Worm (Caenorhabditis elegans): ENCODE results near the gene ced-8.

The ced-8 gene

DNA sequence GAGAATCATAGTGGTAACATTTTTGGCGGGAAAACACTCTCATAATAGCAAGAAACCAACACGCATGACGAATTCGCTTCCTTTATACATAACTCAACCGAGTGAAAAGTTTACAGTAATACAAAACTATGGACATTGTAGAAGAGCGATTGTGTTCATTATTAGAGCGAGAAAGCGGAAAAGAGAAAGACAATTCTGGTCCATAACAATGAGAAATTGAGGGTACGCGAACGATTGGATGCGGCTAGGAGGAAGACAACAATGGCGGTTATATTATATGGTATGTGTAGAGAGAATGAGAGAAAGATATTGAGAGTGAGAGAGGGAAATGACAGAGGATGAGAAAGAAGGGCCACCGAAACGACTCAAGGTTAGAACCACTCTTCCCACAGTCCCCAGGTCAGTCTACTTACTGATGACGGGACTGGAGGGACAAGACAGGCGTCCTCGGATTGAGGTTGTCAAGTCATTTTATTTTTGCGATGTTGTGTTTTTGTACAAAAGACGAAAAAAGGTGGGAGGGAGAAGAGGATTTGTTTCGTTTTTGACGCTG, 9.5 kb upstream of the ced-8 start:
- TF ChIP-seq ceh-82 (tag; optimal IDR thresholded peaks at IDR 0.05) = no peak
- no peak for TF ChIP-seq zip-2 (tag; optimal IDR thresholded peaks at IDR 0.05)
- TF ChIP-seq Y5F2A.4 (GFP tag; optimal IDR thresholded peaks at IDR 0.05) = no peak
- peak; percentile 72 for TF ChIP-seq aha-1 (tag)
- no peak for TF ChIP-seq ceh-62 (tag; optimal IDR thresholded peaks at IDR 0.05)

DNA sequence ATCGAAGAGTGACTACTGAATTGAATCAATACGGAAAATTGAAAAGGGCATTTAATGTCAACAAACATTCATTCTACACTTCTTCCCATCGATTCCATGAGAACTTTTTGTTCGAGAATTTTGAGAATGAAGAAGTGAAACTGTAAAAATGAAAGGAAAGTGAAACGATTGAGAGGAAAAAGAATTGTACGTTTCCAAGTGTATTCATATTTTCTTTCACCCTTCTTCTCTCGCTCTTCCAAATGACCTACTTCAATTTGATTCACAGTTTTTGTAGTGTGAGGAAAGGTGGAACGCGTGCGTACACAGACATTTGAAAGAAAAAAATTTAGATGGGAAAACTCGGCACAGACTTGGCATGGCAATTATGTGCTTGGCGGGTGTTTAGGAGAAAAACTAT, 7.6 kb upstream of the ced-8 start:
- peak; percentile 52 for TF ChIP-seq nhr-25 (tag; optimal IDR thresholded peaks at IDR 0.05; ENCODE audit: borderline replicate concordance, insufficient read depth)
- peak; percentile 4 for TF ChIP-seq nhr-28 (tag; optimal IDR thresholded peaks at IDR 0.05)
- TF ChIP-seq zfp-3 (GFP tag; conservative IDR thresholded peaks at IDR 0.05) = no peak
- TF ChIP-seq unc-130 (GFP tag; optimal IDR thresholded peaks at IDR 0.05) = no peak
- TF ChIP-seq zfp-2 (tag; optimal IDR thresholded peaks at IDR 0.05) = no peak
- TF ChIP-seq ctbp-1 (GFP tag; IDR thresholded peaks at IDR 0.05) = no peak

- TF ChIP-seq lin-13 (GFP tag; optimal IDR thresholded peaks at IDR 0.05) (no peak), hlh-11 (tag; optimal IDR thresholded peaks at IDR 0.05) (no peak), Y75B8A.6 (GFP tag; IDR thresholded peaks at IDR 0.05) (no peak), unc-39 (tag; optimal IDR thresholded peaks at IDR 0.05) (no peak), ztf-11 (tag; optimal IDR thresholded peaks at IDR 0.05) (no peak), dve-1 (tag; optimal IDR thresholded peaks at IDR 0.05; ENCODE audit: insufficient read depth) (peak; percentile 4), cey-2 (tag; optimal IDR thresholded peaks at IDR 0.05; ENCODE audit: borderline replicate concordance, insufficient read depth) (no peak), ctbp-1 (GFP tag; IDR thresholded peaks at IDR 0.05) (no peak), tag-97 (GFP tag; IDR thresholded peaks at IDR 0.05) (no peak), php-3 (GFP tag; IDR thresholded peaks at IDR 0.05) (no peak), nhr-42 (GFP tag; IDR thresholded peaks at IDR 0.05) (no peak), mes-2 (tag; optimal IDR thresholded peaks at IDR 0.05; ENCODE audit: poor library complexity, severe bottlenecking) (peak; percentile 3), unc-130 (GFP tag; optimal IDR thresholded peaks at IDR 0.05) (no peak), aha-1 (tag) (no peak), tra-1 (GFP tag; IDR thresholded peaks at IDR 0.05) (no peak), ceh-28 (tag; optimal IDR thresholded peaks at IDR 0.05) (no peak), mdl-1 (tag; optimal IDR thresholded peaks at IDR 0.05) (no peak), ceh-82 (tag; optimal IDR thresholded peaks at IDR 0.05) (no peak), T26A8.4 (GFP tag; IDR thresholded peaks at IDR 0.05) (no peak), madf-5 (GFP tag; IDR thresholded peaks at IDR 0.05) (no peak), F26F4.8 (GFP tag; conservative IDR thresholded peaks at IDR 0.05) (no peak), nhr-6 (tag; optimal IDR thresholded peaks at IDR 0.05) (peak; percentile 9), R02D3.7 (tag; optimal IDR thresholded peaks at IDR 0.05) (no peak)
These were observed 6.9 kb upstream of the ced-8 start, which contains the start of gene tth-1 for ce11 chrX:8423633-8424032. Gene tth-1 (minus strand): TSS chrX:8423733.

- TF ChIP-seq pqm-1 (tag; optimal IDR thresholded peaks at IDR 0.05) = peak; percentile 27
- TF ChIP-seq cey-2 (tag; optimal IDR thresholded peaks at IDR 0.05; ENCODE audit: borderline replicate concordance, insufficient read depth) = no peak
- TF ChIP-seq spr-3 (GFP tag; optimal IDR thresholded peaks at IDR 0.05) = no peak
- TF ChIP-seq hlh-30 (tag; optimal IDR thresholded peaks at IDR 0.05; ENCODE audit: insufficient read depth) = peak; percentile 52
- TF ChIP-seq daf-16 (GFP tag; optimal IDR thresholded peaks at IDR 0.05) = no peak
- peak; percentile 88 for TF ChIP-seq daf-16 (tag; optimal IDR thresholded peaks at IDR 0.05)
- TF ChIP-seq nhr-77 (tag; optimal IDR thresholded peaks at IDR 0.05) = peak; percentile 31
- peak; percentile 53 for TF ChIP-seq nhr-28 (tag; optimal IDR thresholded peaks at IDR 0.05)
- TF ChIP-seq dve-1 (tag; optimal IDR thresholded peaks at IDR 0.05; ENCODE audit: insufficient read depth) = peak; percentile 44
- TF ChIP-seq skn-1 (tag; optimal IDR thresholded peaks at IDR 0.05) = no peak
These were observed 6.5 kb upstream of the ced-8 start for ce11 chrX:8423199-8423598.

Measured in whole organism, L4 larva.